Worm (Caenorhabditis elegans) whole organism, L2 larva: ENCODE measurements around the gene srz-72.

Experiments used
- F13H6.1 ChIP-seq: sonication (generic microtip); optimal IDR thresholded peaks from 2 replicates; lab custom pipeline; 2016; ENCODE audit warnings: missing genetic modification characterization, missing compliant biosample characterization
- R02D3.7 ChIP-seq: fragments of 150-350 bp; optimal IDR thresholded peaks from 2 replicates; lab custom pipeline; 2014; ENCODE audit warnings: missing biosample characterization, missing genetic modification characterization
- alr-1 ChIP-seq: fragments of 150-350 bp; optimal IDR thresholded peaks from 2 replicates; lab custom pipeline; 2014; ENCODE audit warnings: missing biosample characterization, missing genetic modification characterization
- aly-2 ChIP-seq: fragments of 150-350 bp; optimal IDR thresholded peaks from 2 replicates; lab custom pipeline; 2014; ENCODE audit warnings: missing biosample characterization, missing genetic modification characterization
- blmp-1 ChIP-seq: sonication (generic microtip); optimal IDR thresholded peaks from 2 replicates; lab custom pipeline; 2017; ENCODE audit warnings: missing genetic modification characterization, mild to moderate bottlenecking, missing compliant biosample characterization, antibody characterized with exemption, moderate library complexity; ENCODE audit not compliant: insufficient read depth
- ceh-82 ChIP-seq: fragments of 150-350 bp; optimal IDR thresholded peaks from 2 replicates; lab custom pipeline; 2014; ENCODE audit warnings: missing biosample characterization, missing genetic modification characterization
- crh-2 ChIP-seq: sonication (generic microtip); optimal IDR thresholded peaks from 2 replicates; lab custom pipeline; 2017; ENCODE audit warnings: missing biosample characterization, missing genetic modification characterization
- dmd-4 ChIP-seq: sonication (generic microtip); optimal IDR thresholded peaks from 2 replicates; lab custom pipeline; 2017; ENCODE audit warnings: missing biosample characterization, missing genetic modification characterization
- elt-1 ChIP-seq: fragments of 150-350 bp; optimal IDR thresholded peaks from 2 replicates; lab custom pipeline; 2014; ENCODE audit warnings: missing biosample characterization, missing genetic modification characterization
- gmeb-1 ChIP-seq: fragments of 150-350 bp; optimal IDR thresholded peaks from 2 replicates; lab custom pipeline; 2014; ENCODE audit warnings: missing biosample characterization, missing genetic modification characterization
- lin-11 ChIP-seq: fragments of 150-350 bp; sonication (generic microtip); optimal IDR thresholded peaks from 2 replicates; lab custom pipeline; 2014; ENCODE audit warnings: missing biosample characterization, missing genetic modification characterization, inconsistent platforms, mixed read lengths
- lin-13 ChIP-seq: fragments of 150-350 bp; optimal IDR thresholded peaks from 2 replicates; lab custom pipeline; 2014; ENCODE audit warnings: missing biosample characterization, missing genetic modification reagents, missing genetic modification characterization
- lsy-2 ChIP-seq, 2 experiments: fragments of 150-350 bp in 1 of 2; sonication (generic microtip) in 1 of 2; optimal IDR thresholded peaks; 2 replicates each; lab custom pipeline; 2014 to 2017; ENCODE audit warnings: missing biosample characterization in 2 of 2, missing genetic modification characterization in 2 of 2
- mab-5 ChIP-seq: fragments of 150-350 bp; optimal IDR thresholded peaks from 2 replicates; lab custom pipeline; 2014; ENCODE audit warnings: missing biosample characterization, missing genetic modification characterization
- mdl-1 ChIP-seq, 2 experiments: fragments of 150-350 bp in 1 of 2; sonication (generic microtip) in 1 of 2; optimal IDR thresholded peaks; 2 replicates each; lab custom pipeline; 2017; ENCODE audit warnings: missing biosample characterization in 2 of 2, missing genetic modification characterization in 2 of 2
- nhr-10 ChIP-seq: sonication (generic microtip); optimal IDR thresholded peaks from 2 replicates; lab custom pipeline; 2017; ENCODE audit warnings: missing biosample characterization, missing genetic modification characterization
- nhr-11 ChIP-seq: fragments of 150-350 bp; optimal IDR thresholded peaks from 2 replicates; lab custom pipeline; 2014; ENCODE audit warnings: missing biosample characterization, missing genetic modification characterization
- nhr-12 ChIP-seq: fragments of 150-350 bp; optimal IDR thresholded peaks from 2 replicates; lab custom pipeline; 2014; ENCODE audit warnings: missing biosample characterization, missing genetic modification characterization
- nhr-129 ChIP-seq: fragments of 150-350 bp; optimal IDR thresholded peaks from 2 replicates; lab custom pipeline; 2014; ENCODE audit warnings: missing biosample characterization, missing genetic modification characterization
- nhr-237 ChIP-seq: fragments of 150-350 bp; optimal IDR thresholded peaks from 2 replicates; lab custom pipeline; 2014; ENCODE audit warnings: missing biosample characterization, missing genetic modification characterization
- nhr-77 ChIP-seq: fragments of 150-350 bp; optimal IDR thresholded peaks from 2 replicates; lab custom pipeline; 2014; ENCODE audit warnings: missing biosample characterization, missing genetic modification characterization
- sem-4 ChIP-seq: fragments of 150-350 bp; optimal IDR thresholded peaks from 2 replicates; lab custom pipeline; 2014; ENCODE audit warnings: missing biosample characterization, missing genetic modification reagents, missing genetic modification characterization
- skn-1 ChIP-seq: sonication (generic microtip); optimal IDR thresholded peaks from 2 replicates; lab custom pipeline; 2017; ENCODE audit warnings: missing biosample characterization, missing genetic modification characterization
- sma-3 ChIP-seq: sonication (generic microtip); optimal IDR thresholded peaks from 2 replicates; lab custom pipeline; 2016; ENCODE audit warnings: missing genetic modification reagents, missing genetic modification characterization, missing compliant biosample characterization
- sma-9 ChIP-seq, 2 experiments: fragments of 150-350 bp in 1 of 2; sonication (generic microtip) in 1 of 2; optimal IDR thresholded peaks; 2 replicates each; lab custom pipeline; 2014 to 2016; ENCODE audit warnings: missing genetic modification characterization in 2 of 2, mild to moderate bottlenecking in 1 of 2, missing biosample characterization in 1 of 2, missing compliant biosample characterization in 1 of 2, missing genetic modification reagents in 1 of 2, moderate library complexity in 1 of 2
- snpc-4 ChIP-seq: fragments of 150-350 bp; optimal IDR thresholded peaks from 2 replicates; lab custom pipeline; 2014; ENCODE audit warnings: missing biosample characterization, missing genetic modification characterization
- unc-39 ChIP-seq: fragments of 150-350 bp; optimal IDR thresholded peaks from 2 replicates; lab custom pipeline; 2014; ENCODE audit warnings: missing biosample characterization, missing genetic modification characterization
- unc-55 ChIP-seq: fragments of 150-350 bp; sonication (generic microtip); optimal IDR thresholded peaks from 3 replicates; lab custom pipeline; 2014; ENCODE audit warnings: missing biosample characterization, missing genetic modification reagents, missing genetic modification characterization
- unc-62 ChIP-seq: fragments of 150-350 bp; optimal IDR thresholded peaks from 2 replicates; lab custom pipeline; 2014; ENCODE audit warnings: missing biosample characterization, missing genetic modification reagents, missing genetic modification characterization
- zag-1 ChIP-seq: fragments of 150-350 bp; optimal IDR thresholded peaks from 2 replicates; lab custom pipeline; 2014; ENCODE audit warnings: missing biosample characterization, missing genetic modification characterization
- ztf-1 ChIP-seq: fragments of 200-800 bp; sonication (Bioruptor generic); conservative IDR thresholded peaks from 2 replicates; pipeline ENCODE4 v1.3.6; 2022; ENCODE audit warnings: missing genetic modification characterization, missing compliant biosample characterization
- ztf-11 ChIP-seq: sonication (generic microtip); optimal IDR thresholded peaks from 2 replicates; lab custom pipeline; 2017; ENCODE audit warnings: missing biosample characterization, missing genetic modification characterization
- ztf-4 ChIP-seq: fragments of 150-350 bp; optimal IDR thresholded peaks from 2 replicates; lab custom pipeline; 2014; ENCODE audit warnings: missing biosample characterization, missing genetic modification characterization

Gene srz-72

DNA sequence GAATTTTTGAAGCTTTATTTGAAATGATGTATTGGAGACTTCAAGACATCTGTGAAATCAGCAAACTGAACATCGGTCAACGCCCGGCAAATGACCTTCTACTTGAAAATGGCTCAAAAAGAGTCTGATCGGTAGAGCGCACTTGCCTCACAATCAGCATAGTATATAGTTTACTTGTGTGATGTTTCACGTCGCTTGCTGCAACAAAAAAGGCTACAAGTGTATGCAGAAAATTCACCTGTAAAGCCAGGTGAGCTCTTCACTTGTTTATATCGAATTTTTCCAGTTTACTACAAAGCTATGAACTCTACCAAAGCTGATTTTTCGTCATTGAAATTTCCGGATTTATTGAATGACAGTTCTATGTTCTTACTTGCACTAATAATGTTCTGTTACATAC lies 33.6 kb downstream of the srz-72 start, which contains the start of gene srz-71:
srz-71 (plus strand) TSS at position 301 of the 400 bp plus-strand sequence.
- no peak for TF ChIP-seq aly-2
- no peak for TF ChIP-seq crh-2 (tag; lab: Kevin White, UChicago)
- TF ChIP-seq F13H6.1 (tag; lab: Kevin White, UChicago) = no peak
- no peak for TF ChIP-seq unc-39 (tag; lab: Kevin White, UChicago)
- no peak for TF ChIP-seq lsy-2 (tag; optimal IDR thresholded peaks at IDR 0.05; lab: Kevin White, UChicago)
- TF ChIP-seq dmd-4 (tag; lab: Kevin White, UChicago) = no peak
- TF ChIP-seq lin-13 (GFP tag; lab: Kevin White, UChicago) = no peak
- no peak for TF ChIP-seq lin-11 (tag; lab: Kevin White, UChicago)
- TF ChIP-seq nhr-11 (tag; lab: Kevin White, UChicago) = no peak

DNA sequence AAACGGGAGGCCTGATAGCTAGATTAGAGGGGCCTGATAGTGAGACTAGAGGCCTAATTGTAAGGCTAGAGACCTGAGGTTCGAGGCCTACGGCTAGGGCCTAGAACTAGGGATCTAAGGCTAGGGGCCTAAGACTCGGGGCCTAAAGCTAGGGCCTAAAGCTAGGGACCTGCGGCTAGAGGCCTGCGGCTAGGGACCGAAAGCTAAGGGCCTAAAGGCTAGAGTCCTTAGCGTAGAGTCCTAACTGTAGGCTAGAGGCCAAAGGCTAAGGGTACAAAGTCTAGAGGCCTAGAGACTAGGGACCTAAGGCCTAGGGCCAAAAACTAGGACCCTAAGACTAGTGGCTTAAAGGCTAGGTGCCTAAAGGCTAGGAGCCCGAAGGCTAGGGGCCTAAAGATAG lies 34.2 kb downstream of the srz-72 start:
- TF ChIP-seq nhr-237 (tag; lab: Kevin White, UChicago) (no peak), nhr-11 (tag; lab: Kevin White, UChicago) (no peak)
- TF ChIP-seq, all 48 proteins: peak for 0

DNA sequence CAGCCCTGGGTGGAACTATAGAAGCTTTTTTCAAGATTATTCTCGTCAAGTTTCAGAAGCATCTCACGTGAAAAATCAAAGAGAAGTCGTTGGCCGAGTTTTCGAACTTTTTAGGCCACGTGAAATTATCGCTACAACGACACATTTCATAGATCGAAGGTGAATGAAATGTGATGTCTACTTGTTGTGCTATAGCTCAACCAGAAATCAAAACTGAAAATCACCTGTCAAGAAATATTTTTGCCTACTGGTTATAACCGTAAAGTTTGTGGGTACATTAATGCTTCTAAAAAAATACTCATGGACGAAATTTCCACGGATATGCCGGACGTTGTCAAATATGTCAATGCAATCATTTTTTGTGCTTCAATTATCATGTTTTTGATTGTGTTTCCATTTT lies 36.1 kb downstream of the srz-72 start, which contains the start of gene srz-38:
srz-38 (plus strand) TSS at position 301 of the 400 bp plus-strand sequence.
- TF ChIP-seq nhr-11 (tag; lab: Kevin White, UChicago) (no peak), sma-9 (GFP tag; optimal IDR thresholded peaks at IDR 0.05; lab: Kevin White, UChicago) (no peak), sma-9 (tag; optimal IDR thresholded peaks at IDR 0.05; lab: Kevin White, UChicago) (no peak), ztf-4 (tag; lab: Kevin White, UChicago) (no peak), nhr-10 (tag; lab: Kevin White, UChicago) (no peak)

- TF ChIP-seq R02D3.7 (no peak), nhr-237 (tag; lab: Kevin White, UChicago) (no peak), aly-2 (no peak), ztf-1 (GFP tag; lab: Robert Waterston, UW) (no peak), sem-4 (tag; lab: Kevin White, UChicago) (no peak), alr-1 (tag; lab: Kevin White, UChicago) (no peak), zag-1 (tag; lab: Kevin White, UChicago) (no peak), ceh-82 (no peak), unc-39 (tag; lab: Kevin White, UChicago) (no peak), gmeb-1 (tag; lab: Kevin White, UChicago) (no peak), unc-62 (GFP tag; lab: Kevin White, UChicago) (no peak), dmd-4 (tag; lab: Kevin White, UChicago) (no peak), nhr-11 (tag; lab: Kevin White, UChicago) (no peak), nhr-77 (no peak), sma-9 (GFP tag; optimal IDR thresholded peaks at IDR 0.05; lab: Kevin White, UChicago) (no peak), sma-9 (tag; optimal IDR thresholded peaks at IDR 0.05; lab: Kevin White, UChicago) (no peak), unc-55 (no peak), nhr-10 (tag; lab: Kevin White, UChicago) (no peak), blmp-1 (tag; lab: Kevin White, UChicago) (no peak)
- TF ChIP-seq, all 48 proteins: peak for 0
These were observed 37.8 kb downstream of the srz-72 start, which contains the start of gene C35D6.13 for ce11 chrIV:16336721-16337120. Gene C35D6.13, plus strand, starts transcription at chrIV:16337021.

- no peak for TF ChIP-seq snpc-4 (tag; lab: Kevin White, UChicago)
- TF ChIP-seq nhr-237 (tag; lab: Kevin White, UChicago) = no peak
- TF ChIP-seq gmeb-1 (tag; lab: Kevin White, UChicago) = no peak
- TF ChIP-seq nhr-12 (tag; lab: Kevin White, UChicago) = no peak
- TF ChIP-seq F13H6.1 (tag; lab: Kevin White, UChicago) = no peak
- no peak for TF ChIP-seq mab-5
- TF ChIP-seq skn-1 (tag; lab: Kevin White, UChicago) = no peak
- TF ChIP-seq ztf-11 = no peak
- TF ChIP-seq lin-13 (GFP tag; lab: Kevin White, UChicago) = no peak
- no peak for TF ChIP-seq mdl-1 (tag; optimal IDR thresholded peaks at IDR 0.05; lab: Kevin White, UChicago)
- TF ChIP-seq dmd-4 (tag; lab: Kevin White, UChicago) = no peak
- TF ChIP-seq sma-3 (GFP tag; lab: Kevin White, UChicago) = no peak
- no peak for TF ChIP-seq lsy-2 (tag; optimal IDR thresholded peaks at IDR 0.05; lab: Kevin White, UChicago)
- TF ChIP-seq elt-1 (tag; lab: Kevin White, UChicago) = no peak
- no peak for TF ChIP-seq crh-2 (tag; lab: Kevin White, UChicago)
- no peak for TF ChIP-seq unc-62 (GFP tag; lab: Kevin White, UChicago)
- TF ChIP-seq nhr-77 = no peak
- TF ChIP-seq blmp-1 (tag; lab: Kevin White, UChicago) = no peak
- no peak for TF ChIP-seq nhr-129 (tag; lab: Kevin White, UChicago)
- TF ChIP-seq aly-2 = no peak
These were observed 47.6 kb downstream of the srz-72 start, which contains the start of gene C35D6.3 for ce11 chrIV:16346514-16346913. Gene C35D6.3, plus strand, starts transcription at chrIV:16346814.
